Worm (Caenorhabditis elegans) whole organism, L3 larva: ENCODE measurements around the gene F49C5.11.

ENCODE experiments used
- ceh-16 ChIP-seq: sonication (generic microtip); optimal IDR thresholded peaks from 2 replicates; lab custom pipeline; 2017; ENCODE audit warnings: missing biosample characterization, missing genetic modification characterization
- daf-12 ChIP-seq: fragments of 150-350 bp; optimal IDR thresholded peaks from 2 replicates; lab custom pipeline; 2014; ENCODE audit warnings: missing biosample characterization, missing genetic modification reagents, missing genetic modification characterization
- fos-1 ChIP-seq: fragments of 150-350 bp; optimal IDR thresholded peaks from 2 replicates; lab custom pipeline; 2014; ENCODE audit warnings: missing biosample characterization, missing genetic modification characterization
- jun-1 ChIP-seq: fragments of 150-350 bp; optimal IDR thresholded peaks from 2 replicates; lab custom pipeline; 2014; ENCODE audit warnings: missing biosample characterization, missing genetic modification reagents, missing genetic modification characterization
- lsy-12 ChIP-seq: sonication (generic microtip); optimal IDR thresholded peaks from 2 replicates; lab custom pipeline; 2016; ENCODE audit warnings: mild to moderate bottlenecking, missing genetic modification characterization, missing compliant biosample characterization
- nfya-1 ChIP-seq: sonication (generic microtip); optimal IDR thresholded peaks from 2 replicates; lab custom pipeline; 2017; ENCODE audit warnings: missing genetic modification characterization, mild to moderate bottlenecking, missing compliant biosample characterization, antibody characterized with exemption, moderate library complexity; ENCODE audit not compliant: insufficient read depth
- nhr-76 ChIP-seq: fragments of 150-350 bp; sonication (generic microtip); optimal IDR thresholded peaks from 5 replicates; lab custom pipeline; 2014; ENCODE audit warnings: missing biosample characterization, missing genetic modification characterization
- pha-4 ChIP-seq: fragments of 150-350 bp; optimal IDR thresholded peaks from 2 replicates; lab custom pipeline; 2014; ENCODE audit warnings: missing biosample characterization, missing genetic modification reagents, missing genetic modification characterization
- sea-2 ChIP-seq: fragments of 150-350 bp; sonication (generic microtip); optimal IDR thresholded peaks from 4 replicates; lab custom pipeline; 2014; ENCODE audit warnings: missing biosample characterization, missing genetic modification reagents, missing genetic modification characterization
- unc-62 ChIP-seq: fragments of 150-350 bp; sonication (generic microtip); optimal IDR thresholded peaks from 4 replicates; lab custom pipeline; 2014; ENCODE audit warnings: missing biosample characterization, missing genetic modification reagents, missing genetic modification characterization

DNA sequence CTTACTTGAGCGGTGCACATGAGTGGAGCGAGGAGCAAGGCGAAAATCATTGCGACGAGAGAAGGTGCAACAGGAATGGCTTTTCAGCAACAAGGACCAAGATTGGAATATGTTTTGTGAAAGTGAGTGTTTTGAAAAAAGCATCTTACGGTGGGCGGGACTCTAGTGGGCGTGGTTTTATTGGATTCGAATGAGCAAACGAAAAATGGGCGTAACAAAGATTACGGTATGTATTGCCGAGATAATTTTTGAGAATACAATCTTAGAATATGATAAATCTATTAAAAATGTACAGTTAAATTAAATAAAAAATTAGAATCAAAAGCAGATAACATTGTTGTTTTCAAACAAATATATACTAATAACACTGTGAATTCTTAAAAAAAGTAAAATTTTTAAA is 4.5 kb downstream of the F49C5.11 start, which contains the start of gene F49C5.12:
- TF ChIP-seq sea-2 (GFP tag; lab: Kevin White, UChicago) (no peak), nfya-1 (tag; lab: Kevin White, UChicago) (no peak), daf-12 (no peak), lsy-12 (tag; lab: Kevin White, UChicago) (no peak), ceh-16 (tag; lab: Kevin White, UChicago) (no peak), nhr-76 (tag; lab: Kevin White, UChicago) (no peak), jun-1 (no peak), pha-4 (tag; lab: Kevin White, UChicago) (no peak), unc-62 (GFP tag; lab: Kevin White, UChicago) (no peak), fos-1 (tag; lab: Kevin White, UChicago) (no peak)
